Fruit fly (Drosophila melanogaster): Measurements from ENCODE around the gene CG14452.

CG14452 gene

dm6 chr3L:22742945-22743582, 47.3 kb downstream of the CG14452 start:
- no peak for TF ChIP-seq pad (GFP tag; optimal IDR thresholded peaks at IDR 0.05)
- peak; percentile 91 for TF ChIP-seq tj (GFP tag; optimal IDR thresholded peaks at IDR 0.05)

Data from whole organism, adult.